Fruit fly (Drosophila melanogaster): ENCODE data around the gene CG11975.

CG11975 gene

dm6 chr3R:8992928-8993579 lies at the start of gene CG11975:
TSS of gene CG11975 (plus strand) at chr3R:8993253.
- TF ChIP-seq CTCF (optimal IDR thresholded peaks at IDR 0.05) (peak in 1 of 2 experiments; percentile 14), CG8478 (optimal IDR thresholded peaks at IDR 0.05) (no peak)

dm6 chr3R:8944866-8945265 lies 48.2 kb upstream of the CG11975 start, which contains the start of gene CG11964:
TSS of gene CG11964 (minus strand) at chr3R:8945020.
- TF ChIP-seq CG8478 (optimal IDR thresholded peaks at IDR 0.05) (no peak), CTCF (optimal IDR thresholded peaks at IDR 0.05) (peak; percentile 8 to 66)

dm6 chr3R:8945502-8946324 lies 47.3 kb upstream of the CG11975 start:
- TF ChIP-seq CG8478 (optimal IDR thresholded peaks at IDR 0.05) (no peak), CTCF (optimal IDR thresholded peaks at IDR 0.05) (no peak)

dm6 chr3R:8946429-8946828 lies 46.6 kb upstream of the CG11975 start:
- TF ChIP-seq CG8478 (optimal IDR thresholded peaks at IDR 0.05) (no peak), CTCF (optimal IDR thresholded peaks at IDR 0.05) (no peak)

dm6 chr3R:8947757-8948428 lies 45.2 kb upstream of the CG11975 start:
- no peak for TF ChIP-seq CG8478 (optimal IDR thresholded peaks at IDR 0.05)
- TF ChIP-seq CTCF (optimal IDR thresholded peaks at IDR 0.05), result no peak

dm6 chr3R:8948855-8949254 lies 44.2 kb upstream of the CG11975 start:
- TF ChIP-seq CTCF (optimal IDR thresholded peaks at IDR 0.05) (no peak), CG8478 (optimal IDR thresholded peaks at IDR 0.05) (no peak)

dm6 chr3R:8949334-8950066 lies 43.6 kb upstream of the CG11975 start:
- TF ChIP-seq CTCF (optimal IDR thresholded peaks at IDR 0.05) (no peak), CG8478 (optimal IDR thresholded peaks at IDR 0.05) (no peak)

dm6 chr3R:8954515-8955358 lies 38.3 kb upstream of the CG11975 start:
- no peak for TF ChIP-seq CG8478 (optimal IDR thresholded peaks at IDR 0.05)
- no peak for TF ChIP-seq CTCF (optimal IDR thresholded peaks at IDR 0.05)

dm6 chr3R:8955359-8955820 lies 37.7 kb upstream of the CG11975 start:
- TF ChIP-seq CTCF (optimal IDR thresholded peaks at IDR 0.05), result no peak
- no peak for TF ChIP-seq CG8478 (optimal IDR thresholded peaks at IDR 0.05)

- TF ChIP-seq CTCF (optimal IDR thresholded peaks at IDR 0.05) (no peak), CG8478 (optimal IDR thresholded peaks at IDR 0.05) (no peak)
These were observed 36.7 kb upstream of the CG11975 start for dm6 chr3R:8956333-8956732.

- no peak for TF ChIP-seq CG8478 (optimal IDR thresholded peaks at IDR 0.05)
- TF ChIP-seq CTCF (optimal IDR thresholded peaks at IDR 0.05), result no peak
These were observed 35.3 kb upstream of the CG11975 start for dm6 chr3R:8957739-8958138.

dm6 chr3R:8958300-8958699 lies 34.8 kb upstream of the CG11975 start:
- TF ChIP-seq CG8478 (optimal IDR thresholded peaks at IDR 0.05) (no peak), CTCF (optimal IDR thresholded peaks at IDR 0.05) (no peak)

- TF ChIP-seq CTCF (optimal IDR thresholded peaks at IDR 0.05), result no peak
- no peak for TF ChIP-seq CG8478 (optimal IDR thresholded peaks at IDR 0.05)
These were observed 33.9 kb upstream of the CG11975 start for dm6 chr3R:8959153-8959552.

dm6 chr3R:8960329-8960728 lies 32.7 kb upstream of the CG11975 start:
- no peak for TF ChIP-seq CG8478 (optimal IDR thresholded peaks at IDR 0.05)
- TF ChIP-seq CTCF (optimal IDR thresholded peaks at IDR 0.05), result no peak
